Fruit fly (Drosophila melanogaster) whole organism, embryonic: ENCODE results near the gene CG11279.

Experiments
- Adf1 ChIP-seq: fragments of 200-800 bp; sonication (Bioruptor generic); IDR thresholded peaks from 2 replicates; pipeline ENCODE4 v1.3.6; 2022; ENCODE audit warnings: missing biosample characterization, missing genetic modification characterization
- BEAF-32 ChIP-seq: fragments of 200-800 bp; sonication (Bioruptor generic); optimal IDR thresholded peaks from 3 replicates; lab custom pipeline; 2017; ENCODE audit warnings: missing biosample characterization, missing genetic modification characterization, mild to moderate bottlenecking, moderate library complexity, missing genetic modification reagents
- Bgb ChIP-seq: fragments of 200-800 bp; sonication (Bioruptor generic); IDR thresholded peaks from 2 replicates; pipeline ENCODE4 v1.3.6; 2022; ENCODE audit warnings: missing biosample characterization, missing genetic modification characterization; ENCODE audit not compliant: partially characterized antibody
- Blimp-1 ChIP-seq: fragments of 200-800 bp; sonication (Bioruptor generic); optimal IDR thresholded peaks from 3 replicates; lab custom pipeline; 2018; ENCODE audit warnings: missing biosample characterization, missing genetic modification characterization, mild to moderate bottlenecking, moderate library complexity, missing genetic modification reagents
- CG10462 ChIP-seq: fragments of 200-800 bp; sonication (Bioruptor generic); optimal IDR thresholded peaks from 2 replicates; lab custom pipeline; 2016; ENCODE audit warnings: missing biosample characterization, missing genetic modification characterization
- CG11247 ChIP-seq: fragments of 200-800 bp; sonication (Bioruptor generic); IDR thresholded peaks from 2 replicates; pipeline ENCODE4 v1.3.6; 2022; ENCODE audit warnings: missing biosample characterization, missing genetic modification characterization
- CG11504 ChIP-seq: fragments of 200-800 bp; sonication (Bioruptor generic); optimal IDR thresholded peaks from 3 replicates; lab custom pipeline; 2019; ENCODE audit warnings: missing biosample characterization, mild to moderate bottlenecking, missing genetic modification characterization, moderate library complexity
- CG12236 ChIP-seq: fragments of 200-800 bp; sonication (Bioruptor generic); optimal IDR thresholded peaks from 2 replicates; lab custom pipeline; 2016; ENCODE audit warnings: missing biosample characterization, missing genetic modification characterization
- CG12769 ChIP-seq: fragments of 200-800 bp; sonication (Bioruptor generic); optimal IDR thresholded peaks from 2 replicates; lab custom pipeline; 2019; ENCODE audit warnings: missing biosample characterization, mild to moderate bottlenecking, missing genetic modification characterization, moderate library complexity
- CG13287 ChIP-seq: fragments of 200-800 bp; sonication (Bioruptor generic); IDR thresholded peaks from 2 replicates; pipeline ENCODE4 v1.3.6; 2022; ENCODE audit warnings: missing biosample characterization, missing genetic modification characterization; ENCODE audit not compliant: partially characterized antibody
- CG17912 ChIP-seq: fragments of 200-800 bp; sonication (Bioruptor generic); optimal IDR thresholded peaks from 2 replicates; lab custom pipeline; 2018; ENCODE audit warnings: missing biosample characterization, mild to moderate bottlenecking, missing genetic modification characterization
- CG2116 ChIP-seq: fragments of 200-800 bp; sonication (Bioruptor generic); optimal IDR thresholded peaks from 3 replicates; lab custom pipeline; 2018; ENCODE audit warnings: missing biosample characterization, mild to moderate bottlenecking, missing genetic modification characterization
- CG34422 ChIP-seq: fragments of 200-800 bp; sonication (Bioruptor generic); IDR thresholded peaks from 3 replicates; pipeline ENCODE4 v1.3.6; 2022; ENCODE audit warnings: missing biosample characterization, missing genetic modification characterization
- CG3995 ChIP-seq: fragments of 200-800 bp; sonication (Bioruptor generic); optimal IDR thresholded peaks from 3 replicates; lab custom pipeline; 2016; ENCODE audit warnings: missing biosample characterization, missing genetic modification characterization
- CG5180 ChIP-seq: fragments of 200-800 bp; sonication (Bioruptor generic); optimal IDR thresholded peaks from 3 replicates; lab custom pipeline; 2017; ENCODE audit warnings: missing biosample characterization, missing genetic modification characterization, mild to moderate bottlenecking, moderate library complexity, missing genetic modification reagents
- CG6654 ChIP-seq: fragments of 200-800 bp; sonication (Bioruptor generic); optimal IDR thresholded peaks from 2 replicates; lab custom pipeline; 2017; ENCODE audit warnings: missing biosample characterization, mild to moderate bottlenecking, missing genetic modification characterization
- CG8478 ChIP-seq: fragments of >200 bp; optimal IDR thresholded peaks from 2 replicates; lab custom pipeline; 2018
- Deaf1 ChIP-seq: fragments of 200-800 bp; optimal IDR thresholded peaks from 3 replicates; lab custom pipeline; 2019; ENCODE audit warnings: missing biosample characterization, mild to moderate bottlenecking, missing genetic modification characterization, moderate library complexity
- Dll ChIP-seq: fragments of 200-800 bp; sonication (Bioruptor generic); IDR thresholded peaks from 4 replicates; pipeline ENCODE4 v1.3.6; 2022; ENCODE audit warnings: missing biosample characterization, missing genetic modification characterization; ENCODE audit not compliant: partially characterized antibody
- Dref ChIP-seq: fragments of 200-800 bp; sonication (Bioruptor generic); IDR thresholded peaks from 2 replicates; pipeline ENCODE4 v1.3.6; 2022; ENCODE audit warnings: missing biosample characterization, missing genetic modification characterization
- HLH4C ChIP-seq: fragments of 200-800 bp; sonication (Bioruptor generic); IDR thresholded peaks from 3 replicates; pipeline ENCODE4 v1.3.6; 2022; ENCODE audit warnings: missing biosample characterization, missing genetic modification characterization; ENCODE audit not compliant: partially characterized antibody
- Hand ChIP-seq: fragments of 200-800 bp; sonication (Bioruptor generic); optimal IDR thresholded peaks from 2 replicates; lab custom pipeline; 2017; ENCODE audit warnings: mild to moderate bottlenecking, missing biosample characterization, missing genetic modification reagents, missing genetic modification characterization
- Jarid2 ChIP-seq: fragments of 200-800 bp; sonication (Bioruptor generic); optimal IDR thresholded peaks from 3 replicates; lab custom pipeline; 2017; ENCODE audit warnings: mild to moderate bottlenecking, missing biosample characterization, missing genetic modification reagents, missing genetic modification characterization
- MBD-R2 ChIP-seq: fragments of 200-800 bp; sonication (Bioruptor generic); IDR thresholded peaks from 2 replicates; pipeline ENCODE4 v1.3.6; 2022; ENCODE audit warnings: missing biosample characterization, missing genetic modification characterization
- Med ChIP-seq: fragments of 200-800 bp; sonication (Bioruptor generic); peaks from one replicate; lab custom pipeline; 2016; ENCODE audit warnings: missing biosample characterization, missing genetic modification characterization, mild to moderate bottlenecking, inconsistent platforms, moderate library complexity
- NC2α ChIP-seq: fragments of 200-800 bp; sonication (Bioruptor generic); optimal IDR thresholded peaks from 2 replicates; lab custom pipeline; 2016; ENCODE audit warnings: missing biosample characterization, missing genetic modification characterization
- Nf-YC ChIP-seq: fragments of 200-800 bp; optimal IDR thresholded peaks from 3 replicates; lab custom pipeline; 2019; ENCODE audit warnings: missing biosample characterization, mild to moderate bottlenecking, missing genetic modification characterization, moderate library complexity
- Pdp1 ChIP-seq, 2 experiments: fragments of 200-800 bp; sonication (Bioruptor generic); optimal IDR thresholded peaks; 3 replicates each; lab custom pipeline; 2016; ENCODE audit warnings: missing biosample characterization in 2 of 2, missing genetic modification characterization in 2 of 2, mild to moderate bottlenecking in 1 of 2, moderate library complexity in 1 of 2
- Sry-δ ChIP-seq: fragments of 200-800 bp; sonication (Bioruptor generic); optimal IDR thresholded peaks from 2 replicates; lab custom pipeline; 2016; ENCODE audit warnings: missing biosample characterization, missing genetic modification characterization
- Trl ChIP-seq, 3 experiments: fragments of >200 bp in 2 of 3; fragments of 200-800 bp in 1 of 3; sonication (Bioruptor generic) in 1 of 3; optimal IDR thresholded peaks; 2 replicates in 1 of 3; 3 replicates in 2 of 3; lab custom pipeline; 2016 to 2017; ENCODE audit warnings: missing biosample characterization in 1 of 3, missing genetic modification characterization in 1 of 3
- amos ChIP-seq: fragments of 200-800 bp; sonication (Bioruptor generic); IDR thresholded peaks from 2 replicates; pipeline ENCODE4 v1.3.6; 2022; ENCODE audit warnings: missing biosample characterization, missing genetic modification characterization; ENCODE audit not compliant: partially characterized antibody
- ara ChIP-seq: fragments of 200-800 bp; sonication (Bioruptor generic); IDR thresholded peaks from 2 replicates; pipeline ENCODE4 v1.3.6; 2022; ENCODE audit warnings: missing biosample characterization, missing genetic modification characterization
- bbx ChIP-seq: fragments of 200-800 bp; sonication (Bioruptor generic); IDR thresholded peaks from 2 replicates; pipeline ENCODE4 v1.3.6; 2022; ENCODE audit warnings: missing biosample characterization, missing genetic modification characterization; ENCODE audit not compliant: partially characterized antibody
- chinmo ChIP-seq: fragments of 200-800 bp; sonication (Bioruptor generic); IDR thresholded peaks from 4 replicates; pipeline ENCODE4 v1.3.6; 2022; ENCODE audit warnings: missing biosample characterization, missing genetic modification characterization; ENCODE audit not compliant: partially characterized antibody
- ci ChIP-seq: fragments of 200-800 bp; sonication (Bioruptor generic); IDR thresholded peaks from 3 replicates; pipeline ENCODE4 v1.3.6; 2022; ENCODE audit warnings: missing biosample characterization, missing genetic modification characterization
- ken ChIP-seq: fragments of 200-800 bp; sonication (Bioruptor generic); IDR thresholded peaks from 3 replicates; pipeline ENCODE4 v1.3.6; 2022; ENCODE audit warnings: missing biosample characterization, missing genetic modification characterization
- kni ChIP-seq: fragments of 200-800 bp; sonication (Bioruptor generic); optimal IDR thresholded peaks from 3 replicates; lab custom pipeline; 2017; ENCODE audit warnings: mild to moderate bottlenecking, missing biosample characterization, missing genetic modification reagents, missing genetic modification characterization
- knrl ChIP-seq: fragments of 200-800 bp; sonication (Bioruptor generic); IDR thresholded peaks from 3 replicates; pipeline ENCODE4 v1.3.6; 2022; ENCODE audit warnings: missing biosample characterization, missing genetic modification characterization; ENCODE audit not compliant: partially characterized antibody
- lov ChIP-seq, 2 experiments: fragments of 200-800 bp in 1 of 2; fragments of >200 bp in 1 of 2; sonication (Bioruptor generic) in 1 of 2; IDR thresholded peaks in 1 of 2; optimal IDR thresholded peaks in 1 of 2; 2 replicates in 1 of 2; 3 replicates in 1 of 2; pipeline versions ENCODE4 v1.3.6 to Lab custom; 2017 to 2022; ENCODE audit warnings: missing biosample characterization in 1 of 2, missing genetic modification characterization in 1 of 2
- nom ChIP-seq: fragments of 200-800 bp; sonication (Bioruptor generic); optimal IDR thresholded peaks from 2 replicates; lab custom pipeline; 2017; ENCODE audit warnings: missing biosample characterization, missing genetic modification characterization, mild to moderate bottlenecking, moderate library complexity, missing genetic modification reagents
- sd ChIP-seq: fragments of 200-800 bp; sonication (Bioruptor generic); optimal IDR thresholded peaks from 3 replicates; lab custom pipeline; 2018; ENCODE audit warnings: missing biosample characterization, mild to moderate bottlenecking, missing genetic modification characterization, moderate library complexity
- slou ChIP-seq: fragments of 200-800 bp; sonication (Bioruptor generic); optimal IDR thresholded peaks from 3 replicates; lab custom pipeline; 2016; ENCODE audit warnings: missing biosample characterization, missing genetic modification characterization
- so ChIP-seq: fragments of 200-800 bp; sonication (Bioruptor generic); IDR thresholded peaks from 3 replicates; pipeline ENCODE4 v1.3.6; 2022; ENCODE audit warnings: missing biosample characterization, missing genetic modification characterization
- stwl ChIP-seq: fragments of 200-800 bp; sonication (Bioruptor generic); optimal IDR thresholded peaks from 3 replicates; lab custom pipeline; 2018; ENCODE audit warnings: missing biosample characterization, mild to moderate bottlenecking, missing genetic modification characterization, moderate library complexity
- vvl ChIP-seq: fragments of 200-800 bp; sonication (Bioruptor generic); IDR thresholded peaks from 2 replicates; pipeline ENCODE4 v1.3.6; 2022; ENCODE audit warnings: missing biosample characterization, missing genetic modification characterization
- wek ChIP-seq: fragments of 200-800 bp; sonication (Bioruptor generic); optimal IDR thresholded peaks from 3 replicates; lab custom pipeline; 2018; ENCODE audit warnings: missing biosample characterization, mild to moderate bottlenecking, missing genetic modification characterization, moderate library complexity
- yki ChIP-seq: fragments of >200 bp; optimal IDR thresholded peaks from 3 replicates; lab custom pipeline; 2018

The CG11279 gene

dm6 chr3L:13027333-13027732 lies 19.4 kb upstream of the CG11279 start:
- no peak for TF ChIP-seq ara
- TF ChIP-seq kni (GFP tag; lab: Kevin White, UChicago), result peak; percentile 15
- TF ChIP-seq CG34422 (GFP tag; lab: Robert Waterston, UW), result no peak
- TF ChIP-seq Hand (GFP tag; lab: Kevin White, UChicago), result no peak
- TF ChIP-seq HLH4C (GFP tag; lab: Robert Waterston, UW), result 0 out of 3 replicates have a peak, but pooled peaks have one; percentile 10
- TF ChIP-seq Dref, result peak; percentile 41
- 0 out of 2 replicates have a peak, but pooled peaks have one; percentile 14 for TF ChIP-seq CG13287
- peak in 1 of 2 experiments; percentile 69 for TF ChIP-seq Pdp1 (GFP tag; optimal IDR thresholded peaks at IDR 0.05; lab: Kevin White, UChicago)
- no peak for TF ChIP-seq CG11247
- peak; percentile 28 for TF ChIP-seq BEAF-32
- TF ChIP-seq slou (GFP tag; lab: Kevin White, UChicago), result no peak
- TF ChIP-seq CG6654 (GFP tag; lab: Kevin White, UChicago), result no peak
- TF ChIP-seq Dll, result 0 out of 4 replicates have a peak, but pooled peaks have one; percentile 36
- peak; percentile 67 for TF ChIP-seq stwl (tag; lab: Kevin White, UChicago)
- TF ChIP-seq CG17912 (GFP tag; lab: Kevin White, UChicago), result no peak
- peak; percentile 68 for TF ChIP-seq CG2116 (GFP tag; lab: Kevin White, UChicago)
- peak; percentile 43 for TF ChIP-seq Sry-δ (GFP tag; lab: Kevin White, UChicago)
- no peak for TF ChIP-seq ken (GFP tag; lab: Robert Waterston, UW)
- no peak for TF ChIP-seq yki (lab: Kevin White, UChicago)
- TF ChIP-seq Bgb (GFP tag; lab: Robert Waterston, UW), result 0 out of 2 replicates have a peak, but pooled peaks have one; percentile 16
- TF ChIP-seq, all 482 proteins: peak for 11

dm6 chr3L:13028740-13029139 lies 18.0 kb upstream of the CG11279 start, which contains the start of gene CG17672:
CG17672 (plus strand) TSS chr3L:13028962.
- TF ChIP-seq Deaf1 (tag; lab: Kevin White, UChicago), result peak; percentile 93
- TF ChIP-seq amos, result peak; percentile 20; the same call in 1 of the 2 replicates
- no peak for TF ChIP-seq CG6654 (GFP tag; lab: Kevin White, UChicago)
- no peak for TF ChIP-seq sd (tag; lab: Kevin White, UChicago)
- TF ChIP-seq Med (GFP tag; lab: Kevin White, UChicago), result peak; percentile 30
- no peak for TF ChIP-seq CG10462 (GFP tag; lab: Kevin White, UChicago)
- TF ChIP-seq wek (GFP tag; lab: Kevin White, UChicago), result no peak
- TF ChIP-seq CG5180 (GFP tag; lab: Kevin White, UChicago), result peak; percentile 23
- TF ChIP-seq bbx (GFP tag; lab: Robert Waterston, UW), result peak; percentile 50
- TF ChIP-seq ci (GFP tag; lab: Robert Waterston, UW), result peak; percentile 63; the same call in 1 of the 3 replicates
- peak; percentile 71 for TF ChIP-seq CG8478 (lab: Kevin White, UChicago)
- TF ChIP-seq Trl (optimal IDR thresholded peaks at IDR 0.05; lab: Kevin White, UChicago), result no peak
- no peak for TF ChIP-seq Trl (GFP tag; optimal IDR thresholded peaks at IDR 0.05; lab: Kevin White, UChicago)
- peak; percentile 69 for TF ChIP-seq CG11504 (tag; lab: Kevin White, UChicago)
- peak; percentile 69 for TF ChIP-seq Jarid2 (GFP tag; lab: Kevin White, UChicago)
- no peak for TF ChIP-seq NC2α (GFP tag; lab: Kevin White, UChicago)
- TF ChIP-seq CG3995 (GFP tag; lab: Kevin White, UChicago), result peak; percentile 32
- peak; percentile 45 for TF ChIP-seq Nf-YC (tag; lab: Kevin White, UChicago)
- no peak for TF ChIP-seq so (GFP tag; lab: Robert Waterston, UW)
- 0 out of 2 replicates have a peak, but pooled peaks have one; percentile 41 for TF ChIP-seq ara
- peak; percentile 39 for TF ChIP-seq nom (GFP tag; lab: Kevin White, UChicago)
- no peak for TF ChIP-seq CG12236 (GFP tag; lab: Kevin White, UChicago)
- peak; percentile 45; the same call in 1 of the 2 replicates for TF ChIP-seq vvl (GFP tag; lab: Robert Waterston, UW)
- TF ChIP-seq Adf1 (GFP tag; lab: Robert Waterston, UW), result peak; percentile 22; the same call in 1 of the 2 replicates
- TF ChIP-seq lov (optimal IDR thresholded peaks at IDR 0.05; lab: Kevin White, UChicago), result no peak
- TF ChIP-seq lov (GFP tag; IDR thresholded peaks at IDR 0.05; lab: Robert Waterston, UW), result 0 out of 3 replicates have a peak, but pooled peaks have one; percentile 40
- peak; percentile 22; the same call in 1 of the 3 replicates for TF ChIP-seq knrl
- peak; percentile 86; the same call in 3 of the 4 replicates for TF ChIP-seq chinmo (GFP tag; lab: Robert Waterston, UW)
- TF ChIP-seq CG12769 (tag; lab: Kevin White, UChicago), result peak; percentile 67
- peak; percentile 36 for TF ChIP-seq Blimp-1 (GFP tag; lab: Kevin White, UChicago)
- TF ChIP-seq MBD-R2 (GFP tag; lab: Robert Waterston, UW), result no peak
